Worm (Caenorhabditis elegans) whole organism, L3 larva: ENCODE results near the gene C01B9.4.

Experiments used
- egl-27 ChIP-seq: sonication (generic microtip); optimal IDR thresholded peaks from 4 replicates; lab custom pipeline; 2017; ENCODE audit warnings: missing biosample characterization, missing genetic modification reagents, missing genetic modification characterization
- elt-2 ChIP-seq: sonication (generic microtip); optimal IDR thresholded peaks from 2 replicates; lab custom pipeline; 2016; ENCODE audit warnings: missing genetic modification reagents, mild to moderate bottlenecking, missing genetic modification characterization, missing compliant biosample characterization
- mdl-1 ChIP-seq: fragments of 150-350 bp; optimal IDR thresholded peaks from 2 replicates; lab custom pipeline; 2014; ENCODE audit warnings: missing biosample characterization, missing genetic modification characterization
- nhr-11 ChIP-seq: fragments of 150-350 bp; optimal IDR thresholded peaks from 2 replicates; lab custom pipeline; 2014; ENCODE audit warnings: missing biosample characterization, missing genetic modification characterization
- nhr-76 ChIP-seq: fragments of 150-350 bp; sonication (generic microtip); optimal IDR thresholded peaks from 5 replicates; lab custom pipeline; 2014; ENCODE audit warnings: missing biosample characterization, missing genetic modification characterization
- pha-4 ChIP-seq: fragments of 150-350 bp; optimal IDR thresholded peaks from 2 replicates; lab custom pipeline; 2014; ENCODE audit warnings: missing biosample characterization, missing genetic modification reagents, missing genetic modification characterization
- skn-1 ChIP-seq: fragments of 150-350 bp; optimal IDR thresholded peaks from 2 replicates; lab custom pipeline; 2014; ENCODE audit warnings: missing biosample characterization, missing genetic modification characterization
- snpc-4 ChIP-seq: fragments of 150-350 bp; optimal IDR thresholded peaks from 2 replicates; lab custom pipeline; 2014; ENCODE audit warnings: missing biosample characterization, missing genetic modification characterization
- unc-39 ChIP-seq: sonication (generic microtip); optimal IDR thresholded peaks from 4 replicates; lab custom pipeline; 2017; ENCODE audit warnings: missing biosample characterization, missing genetic modification characterization

DNA sequence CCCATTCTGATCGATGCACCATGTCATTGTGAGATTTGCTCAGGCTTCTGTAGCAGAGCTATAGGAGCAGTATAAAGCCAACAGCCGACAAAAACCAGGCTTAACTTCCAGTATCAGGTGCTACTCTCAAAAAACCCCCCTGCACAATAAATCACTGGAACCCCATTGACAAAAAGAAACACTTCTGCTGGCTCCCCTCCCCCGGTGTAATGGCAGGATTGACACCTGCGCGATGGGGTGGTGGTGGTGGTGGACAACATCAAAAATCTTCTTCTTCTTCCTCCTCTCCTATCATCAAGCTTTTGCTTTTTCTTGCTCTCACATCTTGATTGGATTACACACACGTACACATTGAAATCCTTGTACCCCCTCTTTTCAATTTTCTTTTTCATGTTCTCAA is 5.9 kb upstream of the C01B9.4 start:
- no peak for TF ChIP-seq snpc-4
- TF ChIP-seq skn-1 (tag; lab: Kevin White, UChicago) = no peak
- no peak for TF ChIP-seq elt-2 (tag; lab: Kevin White, UChicago)
- no peak for TF ChIP-seq nhr-76 (tag; lab: Kevin White, UChicago)
- TF ChIP-seq mdl-1 = no peak
- TF ChIP-seq pha-4 (tag; lab: Kevin White, UChicago) = no peak
- TF ChIP-seq nhr-11 = no peak
- no peak for TF ChIP-seq unc-39 (tag; lab: Kevin White, UChicago)
- TF ChIP-seq egl-27 = no peak
